Worm (Caenorhabditis elegans): ENCODE data around the gene cex-2.
A peak's percentile ranks its signal among the peaks of the same experiment; 100 is the strongest.

DNA sequence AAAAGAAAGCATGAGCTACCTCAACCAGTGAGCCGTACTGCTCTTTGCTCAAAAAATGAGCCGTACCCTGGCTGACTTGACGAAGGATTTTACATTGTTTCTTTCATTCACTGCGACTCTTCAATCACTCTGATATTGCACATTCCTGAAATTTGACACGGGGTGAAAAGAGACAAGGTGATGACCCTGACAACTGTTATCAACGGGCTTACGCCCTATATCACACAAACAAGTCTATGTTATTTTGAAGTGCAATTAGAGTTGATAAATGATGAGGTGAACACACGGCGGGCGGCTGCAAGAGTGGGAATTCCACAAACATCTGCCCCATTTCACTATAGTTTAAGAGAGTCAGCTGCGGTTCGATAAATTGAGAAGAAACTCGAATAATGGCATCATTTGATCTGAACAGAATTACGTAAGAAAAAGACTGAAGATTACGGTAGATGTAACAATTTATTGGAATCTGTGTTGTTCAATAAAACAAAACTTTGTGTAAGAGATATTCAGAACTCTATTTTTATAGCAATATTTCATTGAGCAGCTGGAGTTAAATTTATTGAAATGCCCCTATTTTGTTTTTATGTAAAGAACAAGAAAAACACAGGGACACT lies 1.5 kb upstream of the cex-2 start:
- no peak for TF ChIP-seq fos-1 (tag; optimal IDR thresholded peaks at IDR 0.05)
- TF ChIP-seq aha-1 (tag), result peak; percentile 95
- no peak for TF ChIP-seq F49E8.2 (tag; optimal IDR thresholded peaks at IDR 0.05; ENCODE audit: borderline replicate concordance)
- no peak for TF ChIP-seq R02D3.7 (tag; optimal IDR thresholded peaks at IDR 0.05)
- no peak for TF ChIP-seq nhr-41 (GFP tag; IDR thresholded peaks at IDR 0.05)
- no peak for TF ChIP-seq dve-1 (tag; optimal IDR thresholded peaks at IDR 0.05; ENCODE audit: insufficient read depth)
- TF ChIP-seq hmg-1.1 (GFP tag; IDR thresholded peaks at IDR 0.05), result 0 out of 2 replicates have a peak, but pooled peaks have one; percentile 16
- TF ChIP-seq skn-1 (tag; optimal IDR thresholded peaks at IDR 0.05), result no peak
- TF ChIP-seq ces-1 (GFP tag; optimal IDR thresholded peaks at IDR 0.05), result no peak

All from whole organism, L4 larva.